ENCODE assay signal across 1 fruit fly cellular context in the genomic region with DNA sequence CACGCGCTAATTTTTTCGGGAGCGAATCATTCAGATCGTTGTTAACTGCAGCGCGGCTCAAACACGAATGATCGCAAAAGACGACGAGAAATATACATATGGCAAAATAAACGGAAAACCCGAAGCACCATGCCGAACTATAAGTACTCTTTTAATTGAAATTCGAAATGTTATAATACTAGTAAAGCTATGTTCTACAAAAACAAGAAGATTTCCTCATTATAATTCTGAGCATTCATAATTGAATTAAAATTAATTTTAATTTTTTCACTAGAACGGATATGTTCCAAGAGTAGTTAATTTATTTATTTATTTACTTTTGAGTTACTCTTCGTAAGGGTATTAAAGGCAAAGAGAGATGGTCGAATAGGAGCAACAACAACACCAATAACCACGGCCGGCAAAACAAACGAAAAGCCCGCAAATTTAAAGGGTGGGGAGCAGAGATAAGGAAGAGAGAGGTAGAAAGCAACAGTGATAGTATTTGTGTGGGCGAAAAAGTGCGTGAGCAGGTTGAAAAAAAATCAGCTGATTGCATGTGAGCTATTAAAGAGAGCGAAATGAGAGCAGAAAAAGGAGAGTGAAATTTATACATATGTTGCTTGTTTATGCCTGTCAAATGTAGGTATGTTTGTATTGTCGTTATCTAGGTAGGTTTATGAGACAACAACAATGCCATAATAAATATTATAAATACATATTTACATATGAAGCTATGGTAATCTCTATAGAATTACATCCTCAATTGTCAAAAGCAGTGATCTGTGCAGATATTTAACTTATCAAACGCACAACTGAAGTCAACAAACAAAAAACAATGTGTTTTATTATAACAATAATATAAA.
A peak's percentile ranks its signal among the peaks of the same experiment; 100 is the strongest.
TF ChIP-seq lines count a peak whose summit lies in the region.

No protein-coding gene starts in this region.

TF ChIP-seq in whole organism, embryonic, 481 proteins besides CTCF, POLR2A, EP300 and RAD21 (continued from another document):
- TF ChIP-seq CG1233 (GFP tag; optimal IDR thresholded peaks at IDR 0.05; lab: Kevin White, UChicago) (peak; percentile 37), eve (GFP tag; optimal IDR thresholded peaks at IDR 0.05; lab: Kevin White, UChicago) (peak in 1 of 2 experiments; percentile 47), Lhr (GFP tag; optimal IDR thresholded peaks at IDR 0.05; lab: Kevin White, UChicago) (no peak), nerfin-2 (GFP tag; IDR thresholded peaks at IDR 0.05; lab: Robert Waterston, UW; ENCODE audit: partially characterized antibody) (no peak), nmo (GFP tag; optimal IDR thresholded peaks at IDR 0.05; lab: Kevin White, UChicago) (peak; percentile 76), vvl (GFP tag; IDR thresholded peaks at IDR 0.05; lab: Robert Waterston, UW) (peak; percentile 90), Bteb2 (GFP tag; optimal IDR thresholded peaks at IDR 0.05; lab: Kevin White, UChicago) (peak; percentile 60), CG10321 (GFP tag; IDR thresholded peaks at IDR 0.05; lab: Robert Waterston, UW) (peak; percentile 37; the same call in 1 of the 2 replicates), toy (GFP tag; IDR thresholded peaks at IDR 0.05; lab: Robert Waterston, UW) (0 out of 2 replicates have a peak, but pooled peaks have one; percentile 33), zfh2 (GFP tag; optimal IDR thresholded peaks at IDR 0.05; lab: Kevin White, UChicago) (peak; percentile 39), Dbx (GFP tag; IDR thresholded peaks at IDR 0.05; lab: Robert Waterston, UW) (peak; percentile 83), CG13296 (GFP tag; optimal IDR thresholded peaks at IDR 0.05; lab: Kevin White, UChicago) (peak; percentile 70), CG1647 (GFP tag; optimal IDR thresholded peaks at IDR 0.05; lab: Kevin White, UChicago) (peak; percentile 28), sima (GFP tag; optimal IDR thresholded peaks at IDR 0.05; lab: Kevin White, UChicago) (no peak), wdn (GFP tag; IDR thresholded peaks at IDR 0.05; lab: Robert Waterston, UW) (peak; percentile 66), CG2120 (GFP tag; optimal IDR thresholded peaks at IDR 0.05; lab: Kevin White, UChicago) (peak; percentile 86), ash1 (GFP tag; optimal IDR thresholded peaks at IDR 0.05; lab: Kevin White, UChicago) (no peak), Side (GFP tag; optimal IDR thresholded peaks at IDR 0.05; lab: Kevin White, UChicago) (peak; percentile 8), CG3281 (GFP tag; optimal IDR thresholded peaks at IDR 0.05; lab: Kevin White, UChicago) (peak; percentile 81), CG13123 (GFP tag; optimal IDR thresholded peaks at IDR 0.05; lab: Kevin White, UChicago) (no peak), CG7786 (GFP tag; optimal IDR thresholded peaks at IDR 0.05; lab: Kevin White, UChicago) (peak; percentile 42), btn (GFP tag; optimal IDR thresholded peaks at IDR 0.05; lab: Kevin White, UChicago) (peak; percentile 15), CG12071 (GFP tag; optimal IDR thresholded peaks at IDR 0.05; lab: Kevin White, UChicago) (no peak), al (GFP tag; IDR thresholded peaks at IDR 0.05; lab: Robert Waterston, UW) (peak; percentile 75)
